Worm (Caenorhabditis elegans): ENCODE data around the gene F56A4.3.
"Not testable (repeated sequence)": the region's sequence is repeated elsewhere in the genome, so short reads cannot be mapped to it uniquely, and the experiment has no call there.

DNA sequence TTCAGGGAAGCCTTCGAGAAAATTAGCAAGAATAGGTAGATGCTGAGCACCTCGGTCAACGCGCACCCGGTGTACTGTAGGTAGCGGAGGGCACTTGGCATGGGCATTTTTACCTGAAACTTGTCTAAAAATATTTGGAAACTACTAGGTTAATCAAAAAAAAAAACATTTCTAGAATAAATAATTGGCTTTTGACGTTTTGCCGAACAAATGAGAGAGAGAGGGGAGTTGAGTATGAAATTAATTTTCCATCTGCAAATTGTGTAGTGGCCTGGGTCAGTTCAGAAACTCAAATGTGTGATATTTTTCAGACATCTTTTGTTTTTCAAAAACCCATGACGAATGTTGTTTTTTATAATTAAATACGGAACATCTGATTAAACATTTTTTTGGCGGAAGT, 25.2 kb upstream of the F56A4.3 start, which contains the start of gene str-119:
- TF ChIP-seq ama-1 (optimal IDR thresholded peaks at IDR 0.05); nhr-85 (tag); ces-1 (GFP tag; optimal IDR thresholded peaks at IDR 0.05); lin-13 (GFP tag; optimal IDR thresholded peaks at IDR 0.05); alr-1 (tag; optimal IDR thresholded peaks at IDR 0.05; ENCODE audit: borderline replicate concordance); isw-1 (GFP tag; IDR thresholded peaks at IDR 0.05); efl-1 (optimal IDR thresholded peaks at IDR 0.05); efl-1 (GFP tag; optimal IDR thresholded peaks at IDR 0.05 in 1 of 2); unc-30 (tag; optimal IDR thresholded peaks at IDR 0.05): not testable (repeated sequence)
